Fruit fly (Drosophila melanogaster) whole organism: Measurements from ENCODE around the gene CG13003.

Experiments used
- CG8478 ChIP-seq: fragments of >200 bp; optimal IDR thresholded peaks from 2 replicates; lab custom pipeline; 2018; ENCODE audit warnings: inconsistent platforms
- EcR ChIP-seq, 2 experiments: fragments of >200 bp; optimal IDR thresholded peaks; 2 replicates each; lab custom pipeline; 2017; ENCODE audit warnings: missing biosample characterization in 2 of 2, missing genetic modification characterization in 2 of 2, missing genetic modification reagents in 2 of 2

DNA sequence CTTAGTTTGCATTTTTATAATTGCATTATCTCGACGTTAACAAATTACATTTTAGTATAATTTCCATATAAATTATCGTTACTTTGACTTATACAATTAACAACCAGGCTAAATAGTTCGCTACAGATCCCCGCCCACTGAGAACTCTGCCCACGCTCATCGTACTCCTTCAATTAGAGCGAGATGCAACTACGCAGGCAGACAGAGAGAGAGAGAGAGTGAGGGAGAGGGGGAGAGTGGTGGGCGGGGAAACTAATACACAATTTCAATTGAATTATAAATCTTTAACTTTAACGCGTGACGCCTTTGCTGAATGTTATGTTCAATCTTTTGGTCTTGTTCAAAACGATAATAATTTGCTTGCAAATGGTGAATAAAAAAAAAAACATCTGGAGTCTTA is 78.2 kb downstream of the CG13003 start:
- TF ChIP-seq EcR (GFP tag; optimal IDR thresholded peaks at IDR 0.05; lab: Kevin White, UChicago): no peak
- no peak for TF ChIP-seq CG8478 (lab: Kevin White, UChicago)
